Worm (Caenorhabditis elegans): ENCODE measurements around the gene C07A4.2.

Gene C07A4.2

DNA sequence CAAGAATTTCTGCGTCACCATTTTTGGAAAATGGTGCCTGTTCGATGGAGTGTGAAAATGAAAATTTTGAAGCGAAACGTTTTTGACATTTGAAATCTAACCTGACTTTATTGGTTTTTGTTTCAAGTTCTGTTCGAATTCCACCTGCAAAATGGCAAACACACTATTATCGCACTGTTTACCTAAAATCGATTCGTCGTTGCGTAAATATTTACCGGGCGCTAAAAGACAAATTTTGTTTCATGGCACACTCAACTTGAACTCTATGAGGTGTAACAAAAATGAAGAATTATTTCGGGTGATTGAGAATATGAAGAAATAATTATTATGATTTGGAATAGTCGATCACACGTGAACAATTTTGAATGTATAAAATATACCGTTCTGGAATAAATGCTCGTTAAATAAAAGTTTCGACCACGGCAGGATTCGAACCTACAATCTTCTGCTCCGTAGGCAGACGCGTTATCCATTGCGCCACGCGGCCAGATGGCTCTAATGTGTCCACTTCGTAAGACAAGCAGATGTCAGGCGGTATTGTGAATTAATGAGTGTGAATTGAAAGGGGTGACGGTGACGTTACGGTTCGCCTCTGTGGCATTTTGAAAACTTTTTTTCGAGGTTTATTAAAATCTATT lies 23.6 kb upstream of the C07A4.2 start (continued):
- no peak for TF ChIP-seq nhr-179 (tag; optimal IDR thresholded peaks at IDR 0.05)
- peak; percentile 55 for TF ChIP-seq attf-5 (GFP tag; optimal IDR thresholded peaks at IDR 0.05)
- no peak for TF ChIP-seq nfya-1 (tag; optimal IDR thresholded peaks at IDR 0.05; ENCODE audit: borderline replicate concordance, insufficient read depth)
- peak; percentile 31 for TF ChIP-seq lin-54 (GFP tag; optimal IDR thresholded peaks at IDR 0.05)
- no peak for TF ChIP-seq Y53G8AR.9 (GFP tag; conservative IDR thresholded peaks at IDR 0.05)
- peak; percentile 77 for TF ChIP-seq ZK185.1 (tag; optimal IDR thresholded peaks at IDR 0.05; ENCODE audit: poor library complexity, severe bottlenecking)
- peak; percentile 57 for TF ChIP-seq ztf-18 (tag; optimal IDR thresholded peaks at IDR 0.05)
- no peak for TF ChIP-seq F22D6.2 (tag; optimal IDR thresholded peaks at IDR 0.05)
- TF ChIP-seq ztf-22 (GFP tag; optimal IDR thresholded peaks at IDR 0.05): no peak
- TF ChIP-seq snpc-1.1 (tag; optimal IDR thresholded peaks at IDR 0.05; ENCODE audit: insufficient read depth): no peak
- peak; percentile 63 for TF ChIP-seq repo-1 (tag; optimal IDR thresholded peaks at IDR 0.05)
- TF ChIP-seq ets-4 (GFP tag; optimal IDR thresholded peaks at IDR 0.05): no peak
- TF ChIP-seq sdz-38 (tag; optimal IDR thresholded peaks at IDR 0.05): no peak
- no peak for TF ChIP-seq gei-17 (GFP tag; optimal IDR thresholded peaks at IDR 0.05)
- no peak for TF ChIP-seq madf-3 (GFP tag; IDR thresholded peaks at IDR 0.05)
- no peak for TF ChIP-seq aptf-3 (GFP tag; IDR thresholded peaks at IDR 0.05)
- peak; percentile 91 for TF ChIP-seq D2030.7 (GFP tag; IDR thresholded peaks at IDR 0.05)
- TF ChIP-seq hmg-20 (GFP tag; IDR thresholded peaks at IDR 0.05): peak; percentile 52; the same call in 1 of the 2 replicates
- TF ChIP-seq sptf-2 (GFP tag; optimal IDR thresholded peaks at IDR 0.05): no peak
- no peak for TF ChIP-seq ceh-58 (GFP tag; IDR thresholded peaks at IDR 0.05)
- 0 out of 2 replicates have a peak, but pooled peaks have one; percentile 33 for TF ChIP-seq bed-1 (GFP tag; IDR thresholded peaks at IDR 0.05)
- no peak for TF ChIP-seq F55B11.4 (tag; optimal IDR thresholded peaks at IDR 0.05; ENCODE audit: borderline replicate concordance, insufficient read depth)
- TF ChIP-seq dpl-1 (GFP tag; optimal IDR thresholded peaks at IDR 0.05): no peak
- TF ChIP-seq lsy-27 (tag; optimal IDR thresholded peaks at IDR 0.05; ENCODE audit: borderline replicate concordance, insufficient read depth): peak; percentile 28
- TF ChIP-seq egl-18 (GFP tag; IDR thresholded peaks at IDR 0.05): no peak
- TF ChIP-seq F23B12.7 (tag; optimal IDR thresholded peaks at IDR 0.05; ENCODE audit: insufficient read depth): no peak
- no peak for TF ChIP-seq F37B4.10 (GFP tag; IDR thresholded peaks at IDR 0.05)
- no peak for TF ChIP-seq dpff-1 (tag; optimal IDR thresholded peaks at IDR 0.05)
- TF ChIP-seq madf-10 (tag; optimal IDR thresholded peaks at IDR 0.05): peak; percentile 55
- no peak for TF ChIP-seq F39B2.1 (GFP tag; IDR thresholded peaks at IDR 0.05)
- TF ChIP-seq pbrm-1 (GFP tag; IDR thresholded peaks at IDR 0.05): peak; percentile 85
- TF ChIP-seq ceh-91 (GFP tag; IDR thresholded peaks at IDR 0.05): 0 out of 2 replicates have a peak, but pooled peaks have one; percentile 23
- TF ChIP-seq chd-7 (tag; optimal IDR thresholded peaks at IDR 0.05): no peak
- TF ChIP-seq ztf-26 (tag; optimal IDR thresholded peaks at IDR 0.05): no peak
- TF ChIP-seq K12H6.12 (tag; optimal IDR thresholded peaks at IDR 0.05): peak; percentile 14

DNA sequence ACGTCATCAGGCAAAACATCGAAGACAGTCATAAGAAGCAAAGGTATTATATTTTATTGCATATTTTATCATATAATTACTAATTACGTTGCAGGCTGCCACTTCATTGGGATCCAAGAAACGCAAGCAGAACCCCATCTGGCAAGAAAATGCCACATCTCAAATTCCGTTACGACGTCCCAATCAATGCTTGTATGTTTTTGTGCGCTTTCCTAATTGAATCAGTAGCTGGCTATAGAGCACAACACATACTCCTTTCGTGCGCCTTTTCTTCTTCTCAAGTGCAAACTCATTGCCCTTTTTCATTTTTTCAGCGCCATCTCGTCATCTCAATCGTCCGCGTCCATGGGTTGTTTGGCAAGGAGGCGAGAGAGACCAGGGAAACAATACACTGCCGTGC lies 21.1 kb upstream of the C07A4.2 start:
- TF ChIP-seq zfh-2 (GFP tag; conservative IDR thresholded peaks at IDR 0.05) (0 out of 2 replicates have a peak, but pooled peaks have one; percentile 11), madf-3 (GFP tag; IDR thresholded peaks at IDR 0.05) (no peak)
